Worm (Caenorhabditis elegans): ENCODE results near the gene F58E1.13.

F58E1.13 gene

ce11 chrII:1694530-1694929 lies 1.1 kb downstream of the F58E1.13 start, which contains the start of gene fbxc-26:
fbxc-26 (minus strand) TSS chrII:1694630.
- TF ChIP-seq egl-13 (tag; optimal IDR thresholded peaks at IDR 0.05) (no peak), zip-4 (GFP tag; optimal IDR thresholded peaks at IDR 0.05) (no peak), dpl-1 (GFP tag; optimal IDR thresholded peaks at IDR 0.05) (no peak), blmp-1 (tag; optimal IDR thresholded peaks at IDR 0.05) (no peak), ceh-90 (tag; optimal IDR thresholded peaks at IDR 0.05) (no peak), nhr-90 (tag; optimal IDR thresholded peaks at IDR 0.05; ENCODE audit: poor library complexity) (no peak), lin-13 (GFP tag; optimal IDR thresholded peaks at IDR 0.05) (no peak)

DNA sequence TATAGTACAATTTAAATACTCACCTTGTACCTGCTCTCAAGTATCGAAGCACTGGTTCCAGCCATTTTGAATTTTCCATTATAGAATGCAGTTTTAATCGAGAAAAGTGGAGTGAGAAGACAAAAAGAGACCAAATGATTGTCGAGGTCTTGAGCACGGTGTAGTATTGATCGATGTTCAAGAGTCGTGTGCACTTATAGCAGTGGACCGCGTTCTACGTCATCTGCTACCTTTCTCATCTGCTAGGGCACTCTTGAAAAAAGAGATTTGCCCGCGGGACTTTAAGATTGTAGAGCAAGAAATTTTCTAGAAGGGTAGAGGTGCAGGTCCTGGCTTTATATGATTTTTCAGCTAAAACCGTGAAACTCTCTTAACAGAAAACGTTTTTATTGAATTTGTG lies 2.8 kb downstream of the F58E1.13 start, which contains the start of gene fbxc-21:
Gene fbxc-21 (minus strand): TSS at position 101 of the 400 bp plus-strand sequence.
- TF ChIP-seq nhr-85 (tag) (no peak), sup-37 (GFP tag; optimal IDR thresholded peaks at IDR 0.05) (no peak), mep-1 (tag; optimal IDR thresholded peaks at IDR 0.05) (no peak), skn-1 (tag; optimal IDR thresholded peaks at IDR 0.05) (no peak), nhr-12 (tag; optimal IDR thresholded peaks at IDR 0.05) (no peak), ceh-8 (GFP tag; optimal IDR thresholded peaks at IDR 0.05) (no peak), snpc-4 (tag; optimal IDR thresholded peaks at IDR 0.05) (no peak), ztf-4 (tag; optimal IDR thresholded peaks at IDR 0.05) (no peak), nhr-11 (tag; optimal IDR thresholded peaks at IDR 0.05) (no peak), efl-3 (GFP tag; optimal IDR thresholded peaks at IDR 0.05) (no peak), lin-15B (tag; optimal IDR thresholded peaks at IDR 0.05) (no peak), mab-9 (GFP tag; IDR thresholded peaks at IDR 0.05) (no peak)

DNA sequence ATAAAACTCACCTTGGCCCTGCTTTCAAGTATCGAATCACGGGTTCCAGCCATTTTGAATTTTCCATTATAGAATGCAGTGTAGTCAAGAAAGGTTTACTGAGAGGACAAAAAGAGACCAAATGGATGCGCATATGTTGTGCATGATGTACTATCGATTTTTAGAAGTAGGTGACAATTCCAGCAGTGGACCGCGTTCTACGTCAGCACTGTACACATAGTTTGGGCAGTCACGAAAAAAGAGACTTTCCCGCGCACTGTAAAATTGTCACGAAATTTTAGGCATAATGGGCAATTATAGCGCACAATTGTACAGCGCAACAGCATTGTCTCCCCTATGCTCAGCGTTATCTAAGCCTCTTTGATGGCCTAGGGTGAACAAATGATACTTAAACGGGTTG lies 4.7 kb downstream of the F58E1.13 start, which contains the start of gene fbxc-22:
Gene fbxc-22 (minus strand): TSS at position 101 of the 400 bp plus-strand sequence.
- TF ChIP-seq pax-3 (tag; optimal IDR thresholded peaks at IDR 0.05) (no peak), lin-35 (GFP tag; optimal IDR thresholded peaks at IDR 0.05) (no peak), C16A3.4 (tag; optimal IDR thresholded peaks at IDR 0.05) (no peak), ceh-82 (tag; optimal IDR thresholded peaks at IDR 0.05) (no peak), nhr-76 (tag; optimal IDR thresholded peaks at IDR 0.05) (no peak), efl-3 (GFP tag; optimal IDR thresholded peaks at IDR 0.05) (no peak), unc-62 (GFP tag; optimal IDR thresholded peaks at IDR 0.05) (no peak), nhr-84 (tag; optimal IDR thresholded peaks at IDR 0.05) (no peak), pqm-1 (tag; optimal IDR thresholded peaks at IDR 0.05) (no peak), mab-9 (GFP tag; IDR thresholded peaks at IDR 0.05) (no peak), nhr-19 (GFP tag; conservative IDR thresholded peaks at IDR 0.05) (no peak), ceh-8 (GFP tag; optimal IDR thresholded peaks at IDR 0.05) (no peak), unc-98 (GFP tag; IDR thresholded peaks at IDR 0.05) (no peak), Y116A8C.19 (tag; optimal IDR thresholded peaks at IDR 0.05; ENCODE audit: borderline replicate concordance) (no peak)

- no peak for TF ChIP-seq nhr-76 (tag; optimal IDR thresholded peaks at IDR 0.05)
- no peak for TF ChIP-seq sox-4 (tag; optimal IDR thresholded peaks at IDR 0.05)
- no peak for TF ChIP-seq rnt-1 (tag; optimal IDR thresholded peaks at IDR 0.05)
- TF ChIP-seq ama-1 (optimal IDR thresholded peaks at IDR 0.05) = no peak
- TF ChIP-seq nhr-12 (tag; optimal IDR thresholded peaks at IDR 0.05) = no peak
- TF ChIP-seq Y116A8C.19 (tag; optimal IDR thresholded peaks at IDR 0.05; ENCODE audit: borderline replicate concordance) = no peak
- TF ChIP-seq snpc-4 (tag; optimal IDR thresholded peaks at IDR 0.05) = no peak
- TF ChIP-seq aly-2 (tag; optimal IDR thresholded peaks at IDR 0.05) = no peak
- TF ChIP-seq nhr-77 (tag; optimal IDR thresholded peaks at IDR 0.05) = no peak
- TF ChIP-seq elt-3 (tag; optimal IDR thresholded peaks at IDR 0.05) = no peak
- TF ChIP-seq C34B4.2 (tag; optimal IDR thresholded peaks at IDR 0.05) = no peak
- no peak for TF ChIP-seq lin-39 (tag; optimal IDR thresholded peaks at IDR 0.05)
Observed at ce11 chrII:1688813-1689212, 6.9 kb downstream of the F58E1.13 start, which contains the start of the genes fbxb-18 and fbxb-19. fbxb-18 (minus strand) TSS chrII:1688913. fbxb-19 (minus strand) TSS chrII:1689181.
